Worm (Caenorhabditis elegans): Measurements from ENCODE around the gene arrd-7.

The arrd-7 gene

DNA sequence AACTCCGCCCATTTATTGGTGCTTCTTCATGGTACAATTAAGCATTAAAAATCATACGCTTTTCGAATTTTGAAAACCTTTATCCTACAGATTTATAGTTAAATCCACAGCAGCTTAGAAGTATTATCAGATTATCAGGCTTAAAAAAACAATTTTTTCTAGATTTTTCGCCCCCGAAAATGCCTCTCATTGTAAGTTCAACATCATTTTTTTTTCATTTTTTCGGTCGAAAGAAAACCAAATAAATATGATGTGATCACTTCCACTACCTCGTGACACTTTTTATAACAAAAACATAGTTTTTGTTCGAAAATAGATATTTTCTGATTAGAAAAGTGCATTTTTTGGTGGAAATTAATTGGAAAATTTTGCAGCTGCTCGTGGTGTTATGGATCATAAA, 21.3 kb downstream of the arrd-7 start:
- TF ChIP-seq ztf-11 (tag; optimal IDR thresholded peaks at IDR 0.05): no peak
- no peak for TF ChIP-seq nhr-25 (tag; optimal IDR thresholded peaks at IDR 0.05)
- TF ChIP-seq F13H6.1 (tag; optimal IDR thresholded peaks at IDR 0.05): no peak
- no peak for TF ChIP-seq Y55F3AM.14 (GFP tag; optimal IDR thresholded peaks at IDR 0.05)
- TF ChIP-seq R02D3.7 (tag; optimal IDR thresholded peaks at IDR 0.05): no peak
- no peak for TF ChIP-seq ztf-1 (GFP tag; conservative IDR thresholded peaks at IDR 0.05)
- no peak for TF ChIP-seq nhr-23 (tag; optimal IDR thresholded peaks at IDR 0.05)
- no peak for TF ChIP-seq C34F6.9 (tag; optimal IDR thresholded peaks at IDR 0.05)
- TF ChIP-seq nhr-6 (tag; optimal IDR thresholded peaks at IDR 0.05): no peak
- TF ChIP-seq dmd-4 (tag; optimal IDR thresholded peaks at IDR 0.05): no peak
- no peak for TF ChIP-seq ztf-4 (tag; optimal IDR thresholded peaks at IDR 0.05)
- TF ChIP-seq mdl-1 (tag; optimal IDR thresholded peaks at IDR 0.05): no peak
- no peak for TF ChIP-seq nhr-11 (tag; optimal IDR thresholded peaks at IDR 0.05)

ce11 chrII:12040167-12040566, 22.3 kb downstream of the arrd-7 start:
- TF ChIP-seq lsy-2 (tag; optimal IDR thresholded peaks at IDR 0.05) (peak in 1 of 2 experiments; percentile 72), nhr-25 (tag; optimal IDR thresholded peaks at IDR 0.05) (no peak), gmeb-1 (tag; optimal IDR thresholded peaks at IDR 0.05) (peak; percentile 37), ceh-82 (tag; optimal IDR thresholded peaks at IDR 0.05) (no peak), ztf-11 (tag; optimal IDR thresholded peaks at IDR 0.05) (no peak), Y55F3AM.14 (GFP tag; optimal IDR thresholded peaks at IDR 0.05) (no peak), sma-9 (GFP tag; optimal IDR thresholded peaks at IDR 0.05) (peak; percentile 58), sma-9 (tag; optimal IDR thresholded peaks at IDR 0.05) (no peak), F13H6.1 (tag; optimal IDR thresholded peaks at IDR 0.05) (peak; percentile 52), sem-4 (tag; optimal IDR thresholded peaks at IDR 0.05) (peak; percentile 25), nhr-21 (tag; optimal IDR thresholded peaks at IDR 0.05) (no peak), lin-39 (tag; optimal IDR thresholded peaks at IDR 0.05) (no peak), skn-1 (tag; optimal IDR thresholded peaks at IDR 0.05) (no peak), unc-39 (tag; optimal IDR thresholded peaks at IDR 0.05) (no peak), ztf-1 (GFP tag; conservative IDR thresholded peaks at IDR 0.05) (no peak), mdl-1 (tag; optimal IDR thresholded peaks at IDR 0.05) (no peak), nhr-23 (tag; optimal IDR thresholded peaks at IDR 0.05) (no peak), nhr-6 (tag; optimal IDR thresholded peaks at IDR 0.05) (no peak), nhr-77 (tag; optimal IDR thresholded peaks at IDR 0.05) (no peak), mab-5 (tag; optimal IDR thresholded peaks at IDR 0.05) (no peak), blmp-1 (tag; optimal IDR thresholded peaks at IDR 0.05; ENCODE audit: insufficient read depth) (no peak), peb-1 (tag; optimal IDR thresholded peaks at IDR 0.05) (no peak), unc-62 (GFP tag; optimal IDR thresholded peaks at IDR 0.05) (no peak), nhr-129 (tag; optimal IDR thresholded peaks at IDR 0.05) (peak; percentile 87), mbf-1 (tag; optimal IDR thresholded peaks at IDR 0.05) (no peak), nhr-11 (tag; optimal IDR thresholded peaks at IDR 0.05) (no peak), crh-2 (tag; optimal IDR thresholded peaks at IDR 0.05) (peak; percentile 73), R02D3.7 (tag; optimal IDR thresholded peaks at IDR 0.05) (no peak), nhr-237 (tag; optimal IDR thresholded peaks at IDR 0.05) (no peak), ztf-4 (tag; optimal IDR thresholded peaks at IDR 0.05) (no peak), lin-13 (GFP tag; optimal IDR thresholded peaks at IDR 0.05) (peak; percentile 52), lin-11 (tag; optimal IDR thresholded peaks at IDR 0.05) (no peak), snpc-4 (tag; optimal IDR thresholded peaks at IDR 0.05) (no peak), ceh-16 (tag; optimal IDR thresholded peaks at IDR 0.05) (no peak), dmd-4 (tag; optimal IDR thresholded peaks at IDR 0.05) (no peak), nhr-10 (tag; optimal IDR thresholded peaks at IDR 0.05) (no peak), ama-1 (optimal IDR thresholded peaks at IDR 0.05) (peak; percentile 88), nhr-12 (tag; optimal IDR thresholded peaks at IDR 0.05) (no peak), zag-1 (tag; optimal IDR thresholded peaks at IDR 0.05) (peak; percentile 6), elt-1 (tag; optimal IDR thresholded peaks at IDR 0.05) (no peak), sma-3 (GFP tag; optimal IDR thresholded peaks at IDR 0.05) (peak; percentile 28), ZK546.5 (tag; optimal IDR thresholded peaks at IDR 0.05) (no peak), unc-55 (GFP tag; optimal IDR thresholded peaks at IDR 0.05) (peak; percentile 61), alr-1 (tag; optimal IDR thresholded peaks at IDR 0.05) (no peak), C34F6.9 (tag; optimal IDR thresholded peaks at IDR 0.05) (peak; percentile 78), egl-27 (tag; optimal IDR thresholded peaks at IDR 0.05) (no peak), fos-1 (tag; optimal IDR thresholded peaks at IDR 0.05) (peak; percentile 68), elt-3 (tag; optimal IDR thresholded peaks at IDR 0.05) (no peak), aly-2 (tag; optimal IDR thresholded peaks at IDR 0.05) (no peak)

Measured in whole organism, L2 larva.